Worm (Caenorhabditis elegans) whole organism, young adult: ENCODE data around the gene C33H5.2.
A peak's percentile ranks its signal among the peaks of the same experiment; 100 is the strongest.

Experiments
- B0019.2 ChIP-seq: fragments of 200-800 bp; sonication (Bioruptor generic); conservative IDR thresholded peaks from 2 replicates; pipeline ENCODE4 v1.3.6; 2022; ENCODE audit warnings: missing genetic modification reagents, missing genetic modification characterization, missing compliant biosample characterization
- B0336.3 ChIP-seq: fragments of 200-800 bp; sonication (Bioruptor generic); IDR thresholded peaks from 2 replicates; pipeline ENCODE4 v1.3.6; 2022; ENCODE audit warnings: missing genetic modification characterization, missing compliant biosample characterization
- C06A6.2 ChIP-seq: fragments of 200-800 bp; sonication (Bioruptor generic); conservative IDR thresholded peaks from 2 replicates; pipeline ENCODE4 v1.3.6; 2022; ENCODE audit warnings: missing genetic modification characterization, missing compliant biosample characterization
- F49E8.2 ChIP-seq: sonication (generic microtip); optimal IDR thresholded peaks from 3 replicates; lab custom pipeline; 2017; ENCODE audit warnings: missing genetic modification characterization, mild to moderate bottlenecking, missing compliant biosample characterization, antibody characterized with exemption, moderate library complexity; ENCODE audit not compliant: insufficient read depth
- F55B11.4 ChIP-seq: sonication (generic microtip); optimal IDR thresholded peaks from 2 replicates; lab custom pipeline; 2016; ENCODE audit warnings: missing compliant biosample characterization, missing genetic modification characterization, borderline replicate concordance; ENCODE audit not compliant: insufficient read depth
- Y53F4B.3 ChIP-seq: fragments of 200-800 bp; sonication (Bioruptor generic); IDR thresholded peaks from 2 replicates; pipeline ENCODE4 v1.3.6; 2022; ENCODE audit warnings: missing genetic modification reagents, missing genetic modification characterization, missing compliant biosample characterization
- Y53G8AR.9 ChIP-seq: fragments of 200-800 bp; sonication (Bioruptor generic); conservative IDR thresholded peaks from 2 replicates; pipeline ENCODE4 v1.3.6; 2022; ENCODE audit warnings: missing genetic modification reagents, missing genetic modification characterization, missing compliant biosample characterization
- Y56A3A.18 ChIP-seq: fragments of 200-800 bp; sonication (Bioruptor generic); IDR thresholded peaks from 2 replicates; pipeline ENCODE4 v1.3.6; 2022; ENCODE audit warnings: missing genetic modification reagents, missing genetic modification characterization, missing compliant biosample characterization
- Y79H2A.3 ChIP-seq: fragments of 200-800 bp; sonication (Bioruptor generic); conservative IDR thresholded peaks from 2 replicates; pipeline ENCODE4 v1.3.6; 2022; ENCODE audit warnings: missing genetic modification reagents, missing genetic modification characterization, missing compliant biosample characterization
- aptf-3 ChIP-seq: fragments of 200-800 bp; sonication (Bioruptor generic); IDR thresholded peaks from 2 replicates; pipeline ENCODE4 v1.3.6; 2022; ENCODE audit warnings: missing genetic modification characterization, missing compliant biosample characterization
- athp-1 ChIP-seq: sonication (generic microtip); optimal IDR thresholded peaks from 2 replicates; lab custom pipeline; 2017; ENCODE audit warnings: mild to moderate bottlenecking, missing genetic modification characterization, missing compliant biosample characterization
- attf-3 ChIP-seq: fragments of 200-800 bp; sonication (Bioruptor generic); conservative IDR thresholded peaks from 2 replicates; pipeline ENCODE4 v1.3.6; 2022; ENCODE audit warnings: missing genetic modification reagents, missing genetic modification characterization, missing compliant biosample characterization
- attf-5 ChIP-seq: fragments of 200-800 bp; sonication (Bioruptor generic); optimal IDR thresholded peaks from 2 replicates; lab custom pipeline; 2018; ENCODE audit warnings: mild to moderate bottlenecking, missing genetic modification characterization, missing compliant biosample characterization
- attf-6 ChIP-seq: fragments of 200-800 bp; sonication (Bioruptor generic); IDR thresholded peaks from 2 replicates; pipeline ENCODE4 v1.3.6; 2022; ENCODE audit warnings: missing genetic modification reagents, missing genetic modification characterization, missing compliant biosample characterization
- ccch-3 ChIP-seq: fragments of 200-800 bp; sonication (Bioruptor generic); optimal IDR thresholded peaks from 2 replicates; lab custom pipeline; 2018; ENCODE audit warnings: mild to moderate bottlenecking, missing genetic modification characterization, missing compliant biosample characterization
- ceh-100 ChIP-seq: fragments of 200-800 bp; sonication (Bioruptor generic); IDR thresholded peaks from 2 replicates; pipeline ENCODE4 v1.3.6; 2022; ENCODE audit warnings: missing genetic modification reagents, missing genetic modification characterization, missing compliant biosample characterization
- ceh-40 ChIP-seq: fragments of 200-800 bp; sonication (Bioruptor generic); IDR thresholded peaks from 2 replicates; pipeline ENCODE4 v1.3.6; 2022; ENCODE audit warnings: missing genetic modification characterization, missing compliant biosample characterization
- ceh-79 ChIP-seq: sonication (generic microtip); optimal IDR thresholded peaks from 2 replicates; lab custom pipeline; 2017; ENCODE audit warnings: mild to moderate bottlenecking, missing genetic modification characterization, missing compliant biosample characterization
- dpff-1 ChIP-seq: sonication (generic microtip); optimal IDR thresholded peaks from 2 replicates; lab custom pipeline; 2017; ENCODE audit warnings: mild to moderate bottlenecking, missing genetic modification characterization, missing compliant biosample characterization
- dpl-1 ChIP-seq: fragments of 150-350 bp; optimal IDR thresholded peaks from 2 replicates; lab custom pipeline; 2014; ENCODE audit warnings: missing biosample characterization, missing genetic modification reagents, missing genetic modification characterization
- egrh-3 ChIP-seq: fragments of 200-800 bp; sonication (Bioruptor generic); IDR thresholded peaks from 2 replicates; pipeline ENCODE4 v1.3.6; 2022; ENCODE audit warnings: missing genetic modification reagents, missing genetic modification characterization, missing compliant biosample characterization
- hrde-1 ChIP-seq: sonication (generic microtip); optimal IDR thresholded peaks from 2 replicates; lab custom pipeline; 2016; ENCODE audit warnings: missing genetic modification characterization, mild to moderate bottlenecking, missing compliant biosample characterization, moderate library complexity, missing genotype, missing genetic modification reagents, borderline replicate concordance
- lin-35 ChIP-seq, 3 experiments: fragments of 150-350 bp in 2 of 3; sonication (generic microtip) in 1 of 3; optimal IDR thresholded peaks; 2 replicates each; lab custom pipeline; 2014 to 2018; ENCODE audit warnings: missing biosample characterization in 3 of 3, missing genetic modification characterization in 3 of 3, missing genetic modification reagents in 3 of 3
- lsl-1 ChIP-seq: fragments of 200-800 bp; sonication (Bioruptor generic); optimal IDR thresholded peaks from 2 replicates; lab custom pipeline; 2018; ENCODE audit warnings: mild to moderate bottlenecking, missing genetic modification characterization, moderate library complexity, missing compliant biosample characterization
- madf-3 ChIP-seq: fragments of 200-800 bp; sonication (Bioruptor generic); IDR thresholded peaks from 2 replicates; pipeline ENCODE4 v1.3.6; 2022; ENCODE audit warnings: missing genetic modification reagents, missing genetic modification characterization, missing compliant biosample characterization
- madf-8 ChIP-seq: fragments of 200-800 bp; sonication (Bioruptor generic); conservative IDR thresholded peaks from 2 replicates; pipeline ENCODE4 v1.3.6; 2022; ENCODE audit warnings: missing genetic modification reagents, missing genetic modification characterization, missing compliant biosample characterization
- mel-28 ChIP-seq: sonication (generic microtip); optimal IDR thresholded peaks from 2 replicates; lab custom pipeline; 2016; ENCODE audit warnings: borderline replicate concordance, mild to moderate bottlenecking, missing genetic modification characterization, missing compliant biosample characterization
- mes-4 ChIP-seq: sonication (generic microtip); optimal IDR thresholded peaks from 2 replicates; lab custom pipeline; 2016; ENCODE audit warnings: missing genotype, missing genetic modification characterization, missing compliant biosample characterization
- mxl-1 ChIP-seq: sonication (generic microtip); optimal IDR thresholded peaks from 2 replicates; lab custom pipeline; 2016; ENCODE audit warnings: missing genetic modification characterization, missing compliant biosample characterization
- nfyb-1 ChIP-seq: fragments of 200-800 bp; sonication (Bioruptor generic); IDR thresholded peaks from 2 replicates; pipeline ENCODE4 v1.3.6; 2022; ENCODE audit warnings: missing genetic modification reagents, missing genetic modification characterization, missing compliant biosample characterization
- nhr-27 ChIP-seq: fragments of 200-800 bp; sonication (Bioruptor generic); optimal IDR thresholded peaks from 2 replicates; lab custom pipeline; 2018; ENCODE audit warnings: mild to moderate bottlenecking, missing genetic modification characterization, moderate library complexity, missing compliant biosample characterization
- nhr-80 ChIP-seq: sonication (generic microtip); optimal IDR thresholded peaks from 2 replicates; lab custom pipeline; 2016; ENCODE audit warnings: missing genetic modification characterization, missing compliant biosample characterization
- nhr-90 ChIP-seq: sonication (generic microtip); optimal IDR thresholded peaks from 2 replicates; lab custom pipeline; 2016; ENCODE audit warnings: missing genotype, mild to moderate bottlenecking, missing genetic modification characterization, missing compliant biosample characterization
- rcor-1 ChIP-seq: fragments of 200-800 bp; sonication (Bioruptor generic); IDR thresholded peaks from 2 replicates; pipeline ENCODE4 v1.3.6; 2022; ENCODE audit warnings: missing genetic modification reagents, missing genetic modification characterization, missing compliant biosample characterization
- sdz-38 ChIP-seq: sonication (generic microtip); optimal IDR thresholded peaks from 2 replicates; lab custom pipeline; 2016; ENCODE audit warnings: missing genotype, missing genetic modification characterization, missing compliant biosample characterization
- snpc-1.1 ChIP-seq: sonication (generic microtip); optimal IDR thresholded peaks from 2 replicates; lab custom pipeline; 2017; ENCODE audit warnings: missing genetic modification characterization, mild to moderate bottlenecking, missing compliant biosample characterization, antibody characterized with exemption, moderate library complexity, missing genotype, missing genetic modification reagents; ENCODE audit not compliant: insufficient read depth
- snpc-1.3 ChIP-seq: sonication (generic microtip); optimal IDR thresholded peaks from 2 replicates; lab custom pipeline; 2017; ENCODE audit warnings: missing genetic modification characterization, mild to moderate bottlenecking, missing compliant biosample characterization, antibody characterized with exemption, moderate library complexity, missing genotype, missing genetic modification reagents; ENCODE audit not compliant: insufficient read depth
- snpc-3.4 ChIP-seq: sonication (generic microtip); optimal IDR thresholded peaks from 2 replicates; lab custom pipeline; 2017; ENCODE audit warnings: missing genetic modification characterization, mild to moderate bottlenecking, missing compliant biosample characterization, antibody characterized with exemption, moderate library complexity, missing genotype, missing genetic modification reagents
- snpc-4 ChIP-seq, 5 experiments: fragments of 150-350 bp in 1 of 5; sonication (generic microtip) in 4 of 5; optimal IDR thresholded peaks; 2 replicates each; lab custom pipeline; 2014 to 2018; ENCODE audit warnings: missing genetic modification characterization in 5 of 5, missing biosample characterization in 3 of 5, antibody characterized with exemption in 2 of 5, mild to moderate bottlenecking in 2 of 5, missing compliant biosample characterization in 2 of 5, missing genotype in 2 of 5, moderate library complexity in 2 of 5, missing genetic modification reagents in 1 of 5
- sptf-2 ChIP-seq: fragments of 200-800 bp; sonication (Bioruptor generic); optimal IDR thresholded peaks from 2 replicates; lab custom pipeline; 2018; ENCODE audit warnings: mild to moderate bottlenecking, missing genetic modification characterization, missing compliant biosample characterization
- tlf-1 ChIP-seq: fragments of 200-800 bp; sonication (Bioruptor generic); optimal IDR thresholded peaks from 2 replicates; lab custom pipeline; 2018; ENCODE audit warnings: mild to moderate bottlenecking, missing genetic modification characterization, missing compliant biosample characterization
- xnd-1 ChIP-seq: sonication (generic microtip); optimal IDR thresholded peaks from 2 replicates; lab custom pipeline; 2016; ENCODE audit warnings: missing genotype, missing genetic modification reagents, missing genetic modification characterization, missing compliant biosample characterization
- zfh-2 ChIP-seq: fragments of 200-800 bp; sonication (Bioruptor generic); conservative IDR thresholded peaks from 2 replicates; pipeline ENCODE4 v1.3.6; 2022; ENCODE audit warnings: missing genetic modification reagents, missing genetic modification characterization, missing compliant biosample characterization
- zim-3 ChIP-seq: sonication (generic microtip); optimal IDR thresholded peaks from 2 replicates; lab custom pipeline; 2017; ENCODE audit warnings: mild to moderate bottlenecking, missing genetic modification characterization, moderate library complexity, missing compliant biosample characterization
- ztf-22 ChIP-seq: fragments of 200-800 bp; sonication (Bioruptor generic); optimal IDR thresholded peaks from 2 replicates; lab custom pipeline; 2018; ENCODE audit warnings: mild to moderate bottlenecking, missing genetic modification characterization, moderate library complexity, missing compliant biosample characterization

C33H5.2 gene

DNA sequence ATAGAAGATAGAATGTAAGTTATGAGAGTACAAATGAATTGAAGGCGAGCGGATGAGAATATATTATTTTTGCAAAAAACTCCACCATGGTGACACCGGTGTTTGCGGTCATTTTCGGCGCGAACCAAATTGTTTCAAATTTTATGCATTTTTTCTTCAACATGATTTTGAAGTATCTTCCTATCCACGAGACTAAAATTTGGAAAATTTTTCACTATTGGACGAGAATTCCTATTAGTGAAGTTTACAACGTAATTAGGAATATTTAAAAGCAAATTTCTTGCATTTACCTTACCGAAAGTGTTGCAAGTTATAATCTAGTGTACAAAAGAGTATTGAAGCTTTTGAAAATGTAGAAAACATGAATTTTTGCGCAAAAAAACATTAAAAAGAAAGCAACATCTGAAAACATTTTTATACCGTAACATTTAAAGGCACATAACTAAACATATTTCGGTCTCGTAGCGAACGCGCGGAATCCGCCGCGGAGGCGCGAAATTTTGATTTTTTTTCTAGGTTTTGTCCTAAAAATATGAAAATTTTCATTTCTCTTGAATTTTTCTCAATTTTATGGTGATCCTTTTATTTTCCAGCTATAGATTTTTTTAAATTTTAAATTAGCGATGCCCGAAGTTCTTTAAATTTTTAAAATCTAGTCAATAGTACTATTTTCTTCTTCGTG is 8.3 kb upstream of the C33H5.2 start, which contains the start of gene sgo-1 (continued):
- TF ChIP-seq mxl-1 (tag; lab: Kevin White, UChicago), result no peak
- TF ChIP-seq F55B11.4, result no peak
- TF ChIP-seq B0336.3, result peak; percentile 87
- peak; percentile 70 for TF ChIP-seq athp-1 (tag; lab: Kevin White, UChicago)
- no peak for TF ChIP-seq sdz-38 (tag; lab: Kevin White, UChicago)

ce11 chrIV:7800338-7800737 is 4.5 kb upstream of the C33H5.2 start:
- peak; percentile 32 for TF ChIP-seq xnd-1 (tag; lab: Kevin White, UChicago)
- TF ChIP-seq attf-3 (GFP tag; lab: Robert Waterston, UW), result no peak
- no peak for TF ChIP-seq sptf-2 (GFP tag; lab: Kevin White, UChicago)
- peak; percentile 45 for TF ChIP-seq snpc-3.4 (tag; lab: Kevin White, UChicago)
- no peak for TF ChIP-seq madf-8 (GFP tag; lab: Robert Waterston, UW)
- TF ChIP-seq ceh-40, result no peak
- TF ChIP-seq dpl-1 (GFP tag; lab: Kevin White, UChicago), result no peak
- peak; percentile 94 for TF ChIP-seq hrde-1 (tag; lab: Kevin White, UChicago)
- TF ChIP-seq tlf-1, result peak; percentile 43
- peak; percentile 80 for TF ChIP-seq F49E8.2
- TF ChIP-seq rcor-1 (GFP tag; lab: Robert Waterston, UW), result no peak
- no peak for TF ChIP-seq nhr-27
- TF ChIP-seq lin-35 (GFP tag; optimal IDR thresholded peaks at IDR 0.05; lab: Kevin White, UChicago), result no peak
- TF ChIP-seq ztf-22 (GFP tag; lab: Kevin White, UChicago), result no peak
- TF ChIP-seq ceh-79, result no peak
- TF ChIP-seq dpff-1, result no peak
- TF ChIP-seq egrh-3 (GFP tag; lab: Robert Waterston, UW), result no peak
- peak; percentile 41 for TF ChIP-seq snpc-1.3 (tag; lab: Kevin White, UChicago)
- TF ChIP-seq zim-3, result no peak
- no peak for TF ChIP-seq ccch-3 (GFP tag; lab: Kevin White, UChicago)
- TF ChIP-seq lsl-1 (GFP tag; lab: Kevin White, UChicago), result peak; percentile 3
- TF ChIP-seq attf-5 (GFP tag; lab: Kevin White, UChicago), result no peak
- TF ChIP-seq mes-4 (tag; lab: Kevin White, UChicago), result no peak
- TF ChIP-seq snpc-4 (GFP tag; optimal IDR thresholded peaks at IDR 0.05; lab: Kevin White, UChicago), result peak; percentile 39
- TF ChIP-seq snpc-4 (tag; optimal IDR thresholded peaks at IDR 0.05; lab: Kevin White, UChicago), result peak in 2 of 4 experiments; percentile 21 to 42
- peak; percentile 80 for TF ChIP-seq athp-1 (tag; lab: Kevin White, UChicago)
- no peak for TF ChIP-seq zfh-2 (GFP tag; lab: Robert Waterston, UW)
- TF ChIP-seq Y53F4B.3 (GFP tag; lab: Robert Waterston, UW), result no peak
- peak; percentile 52 for TF ChIP-seq snpc-1.1 (tag; lab: Kevin White, UChicago)
- TF ChIP-seq mel-28, result no peak
- TF ChIP-seq Y53G8AR.9, result peak; percentile 86
- 0 out of 2 replicates have a peak, but pooled peaks have one; percentile 28 for TF ChIP-seq Y79H2A.3 (GFP tag; lab: Robert Waterston, UW)
- peak; percentile 48 for TF ChIP-seq ceh-100 (GFP tag; lab: Robert Waterston, UW)
- no peak for TF ChIP-seq B0019.2 (GFP tag; lab: Robert Waterston, UW)
- TF ChIP-seq aptf-3, result no peak
- 0 out of 2 replicates have a peak, but pooled peaks have one; percentile 60 for TF ChIP-seq madf-3 (GFP tag; lab: Robert Waterston, UW)
- TF ChIP-seq nhr-80 (tag; lab: Kevin White, UChicago), result no peak
- TF ChIP-seq attf-6, result peak; percentile 82
- TF ChIP-seq nhr-90, result no peak
- no peak for TF ChIP-seq nfyb-1 (GFP tag; lab: Robert Waterston, UW)
- no peak for TF ChIP-seq C06A6.2 (GFP tag; lab: Robert Waterston, UW)
- 0 out of 2 replicates have a peak, but pooled peaks have one; percentile 47 for TF ChIP-seq Y56A3A.18
